Fruit fly (Drosophila melanogaster): ENCODE data around the gene MED1.

The MED1 gene

DNA sequence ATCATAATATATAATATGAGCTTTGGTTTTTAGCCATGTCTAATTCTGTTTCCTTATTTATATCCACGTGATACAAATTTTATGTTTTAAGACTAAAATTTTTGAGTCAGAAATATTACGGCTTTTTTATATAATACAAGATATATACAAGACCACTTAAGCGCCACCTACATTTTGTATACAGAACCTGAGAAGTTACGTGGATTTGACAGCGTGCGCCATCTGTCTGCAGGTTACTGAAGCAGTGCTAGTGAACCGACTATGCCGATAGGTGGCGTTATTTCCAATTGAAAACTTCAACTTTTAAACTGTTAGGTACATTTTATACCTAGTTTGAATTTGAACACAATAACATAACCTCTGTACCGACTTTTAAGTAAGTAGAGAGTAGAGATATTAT lies 18.5 kb upstream of the MED1 start (continued):
- TF ChIP-seq Dref (GFP tag; IDR thresholded peaks at IDR 0.05) (no peak), Ets65A (GFP tag) (peak; percentile 97), disco-r (GFP tag; optimal IDR thresholded peaks at IDR 0.05) (peak; percentile 55), CG13624 (GFP tag; optimal IDR thresholded peaks at IDR 0.05) (no peak), slbo (GFP tag; IDR thresholded peaks at IDR 0.05) (peak; percentile 87), chif (GFP tag; optimal IDR thresholded peaks at IDR 0.05) (peak; percentile 54 to 91), CG12219 (GFP tag; optimal IDR thresholded peaks at IDR 0.05) (peak; percentile 10), HmgZ (tag; optimal IDR thresholded peaks at IDR 0.05) (peak; percentile 73), grau (tag; optimal IDR thresholded peaks at IDR 0.05) (peak; percentile 74), sqz (GFP tag; optimal IDR thresholded peaks at IDR 0.05) (no peak), chinmo (GFP tag; IDR thresholded peaks at IDR 0.05; ENCODE audit: partially characterized antibody) (no peak), B-H1 (GFP tag; IDR thresholded peaks at IDR 0.05) (no peak), GATAe (GFP tag; conservative IDR thresholded peaks at IDR 0.05) (no peak), fd96Cb (tag; optimal IDR thresholded peaks at IDR 0.05) (peak; percentile 38), CG34422 (GFP tag; IDR thresholded peaks at IDR 0.05) (peak; percentile 23; the same call in 2 of the 3 replicates), wdn (GFP tag; IDR thresholded peaks at IDR 0.05) (no peak), run (tag; optimal IDR thresholded peaks at IDR 0.05) (no peak), zfh1 (GFP tag; IDR thresholded peaks at IDR 0.05) (peak; percentile 60; the same call in 2 of the 3 replicates), D (optimal IDR thresholded peaks at IDR 0.05) (no peak), D (GFP tag; optimal IDR thresholded peaks at IDR 0.05) (peak; percentile 4), mld (GFP tag; IDR thresholded peaks at IDR 0.05; ENCODE audit: partially characterized antibody) (no peak), CG15601 (tag; optimal IDR thresholded peaks at IDR 0.05) (peak; percentile 77), PHDP (tag; optimal IDR thresholded peaks at IDR 0.05) (peak; percentile 65), fd64A (GFP tag; optimal IDR thresholded peaks at IDR 0.05) (no peak), corto (GFP tag; optimal IDR thresholded peaks at IDR 0.05) (no peak), CG2116 (GFP tag; optimal IDR thresholded peaks at IDR 0.05) (no peak), dmrt11E (tag; optimal IDR thresholded peaks at IDR 0.05) (peak; percentile 64), az2 (GFP tag; optimal IDR thresholded peaks at IDR 0.05) (peak; percentile 83), gro (GFP tag; optimal IDR thresholded peaks at IDR 0.05) (peak; percentile 26), Gsc (GFP tag; IDR thresholded peaks at IDR 0.05) (0 out of 2 replicates have a peak, but pooled peaks have one; percentile 8), CG6689 (GFP tag; IDR thresholded peaks at IDR 0.05) (no peak; the same call in 1 of the 2 replicates), Awh (GFP tag; IDR thresholded peaks at IDR 0.05) (no peak), gt (GFP tag; IDR thresholded peaks at IDR 0.05) (no peak), Atf-2 (GFP tag; optimal IDR thresholded peaks at IDR 0.05) (peak; percentile 73), CG17568 (GFP tag; optimal IDR thresholded peaks at IDR 0.05) (no peak), TFAM (GFP tag; optimal IDR thresholded peaks at IDR 0.05) (no peak), CG2120 (GFP tag; optimal IDR thresholded peaks at IDR 0.05) (peak; percentile 76), hth (optimal IDR thresholded peaks at IDR 0.05) (no peak), CG4328 (GFP tag; optimal IDR thresholded peaks at IDR 0.05) (peak; percentile 33), CG10267 (tag; optimal IDR thresholded peaks at IDR 0.05) (peak; percentile 67), gce (GFP tag; IDR thresholded peaks at IDR 0.05) (no peak), CG8281 (tag; optimal IDR thresholded peaks at IDR 0.05) (no peak), lola (GFP tag; optimal IDR thresholded peaks at IDR 0.05) (peak in 1 of 3 experiments; percentile 26), CG33557 (GFP tag; optimal IDR thresholded peaks at IDR 0.05) (peak; percentile 46), otp (GFP tag; IDR thresholded peaks at IDR 0.05) (peak; percentile 49; the same call in 1 of the 3 replicates), CG12299 (tag; optimal IDR thresholded peaks at IDR 0.05) (no peak), CTCF (GFP tag; optimal IDR thresholded peaks at IDR 0.05) (peak; percentile 100), CG16815 (GFP tag; optimal IDR thresholded peaks at IDR 0.05) (peak; percentile 45), Aef1 (GFP tag; IDR thresholded peaks at IDR 0.05) (peak; percentile 66), ssp (GFP tag; IDR thresholded peaks at IDR 0.05) (peak; percentile 32; the same call in 1 of the 2 replicates), wor (GFP tag; IDR thresholded peaks at IDR 0.05) (no peak), Hand (GFP tag; optimal IDR thresholded peaks at IDR 0.05) (no peak)
